Worm (Caenorhabditis elegans) whole organism, L4 larva: ENCODE measurements around the gene C29A12.6.

Experiments
- daf-16 ChIP-seq, 3 experiments: sonication (generic microtip); optimal IDR thresholded peaks; 2 replicates each; lab custom pipeline; 2016 to 2017; ENCODE audit warnings: missing genetic modification characterization in 3 of 3, missing genetic modification reagents in 3 of 3, mild to moderate bottlenecking in 2 of 3, missing compliant biosample characterization in 2 of 3, missing biosample characterization in 1 of 3, moderate library complexity in 1 of 3
- dmd-9 ChIP-seq: fragments of 200-800 bp; sonication (Bioruptor generic); IDR thresholded peaks from 2 replicates; pipeline ENCODE4 v1.3.6; 2022; ENCODE audit warnings: missing genetic modification reagents, missing genetic modification characterization, missing compliant biosample characterization
- dpl-1 ChIP-seq: fragments of 150-350 bp; optimal IDR thresholded peaks from 2 replicates; lab custom pipeline; 2014; ENCODE audit warnings: missing biosample characterization, missing genetic modification reagents, missing genetic modification characterization
- dve-1 ChIP-seq: sonication (generic microtip); optimal IDR thresholded peaks from 2 replicates; lab custom pipeline; 2017; ENCODE audit warnings: antibody characterized with exemption, mild to moderate bottlenecking, missing genetic modification characterization, missing compliant biosample characterization; ENCODE audit not compliant: insufficient read depth
- mdl-1 ChIP-seq, 2 experiments: fragments of 150-350 bp in 1 of 2; sonication (generic microtip) in 1 of 2; optimal IDR thresholded peaks; 2 replicates each; lab custom pipeline; 2014 to 2017; ENCODE audit warnings: missing biosample characterization in 2 of 2, missing genetic modification characterization in 2 of 2
- tag-97 ChIP-seq: fragments of 200-800 bp; sonication (Bioruptor generic); IDR thresholded peaks from 2 replicates; pipeline ENCODE4 v1.3.6; 2022; ENCODE audit warnings: missing genetic modification characterization, missing compliant biosample characterization

DNA sequence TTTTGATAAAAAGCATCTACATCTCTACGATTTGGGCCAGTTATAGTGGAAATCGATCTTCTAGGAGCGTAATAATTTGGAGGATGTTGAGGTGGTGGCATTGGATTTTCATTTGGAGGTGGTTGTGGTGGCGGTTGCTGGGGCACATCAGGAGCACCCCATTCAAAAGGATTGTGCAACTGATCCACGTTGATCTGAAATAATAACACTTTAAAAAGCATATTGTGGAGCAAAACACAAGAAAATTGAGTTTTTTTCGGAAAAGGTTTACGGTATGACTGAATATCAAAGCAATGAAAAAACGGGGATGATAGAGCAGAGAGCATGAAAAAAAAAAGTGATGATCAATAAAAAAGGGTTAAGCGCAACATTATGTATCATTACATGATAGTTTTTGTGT lies 18.6 kb downstream of the C29A12.6 start, which contains the start of gene saeg-1:
- TF ChIP-seq tag-97 (GFP tag; lab: Robert Waterston, UW) (no peak), dpl-1 (GFP tag; lab: Kevin White, UChicago) (no peak), dmd-9 (no peak), dve-1 (tag; lab: Kevin White, UChicago) (no peak), mdl-1 (tag; optimal IDR thresholded peaks at IDR 0.05; lab: Kevin White, UChicago) (no peak), daf-16 (GFP tag; optimal IDR thresholded peaks at IDR 0.05; lab: Kevin White, UChicago) (no peak), daf-16 (tag; optimal IDR thresholded peaks at IDR 0.05; lab: Kevin White, UChicago) (no peak)
